Worm (Caenorhabditis elegans): ENCODE results near the gene kgb-2.

DNA sequence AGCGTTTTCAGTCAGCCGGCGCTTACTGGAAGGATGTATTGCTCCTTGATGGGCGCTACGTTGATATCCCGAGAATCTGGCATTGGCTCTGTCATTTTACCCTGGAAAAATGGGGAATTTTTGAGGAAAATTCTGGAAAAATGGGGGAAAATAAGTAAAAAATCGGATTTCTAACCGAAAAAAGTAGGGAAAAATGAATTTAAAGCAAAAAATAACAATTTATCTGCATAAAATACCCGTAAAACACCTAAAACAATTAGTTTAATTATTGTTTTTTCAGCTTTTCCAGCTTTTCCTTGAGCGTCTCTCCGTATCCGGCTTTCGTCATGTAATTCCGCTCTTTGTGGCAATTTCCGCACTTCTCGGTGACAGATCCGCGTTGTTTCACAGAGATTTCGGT lies 8.1 kb upstream of the kgb-2 start, which contains the start of gene Y37E11B.5:
- TF ChIP-seq nhr-28 (tag; optimal IDR thresholded peaks at IDR 0.05) (no peak), zag-1 (tag; optimal IDR thresholded peaks at IDR 0.05) (no peak), egl-27 (tag; optimal IDR thresholded peaks at IDR 0.05) (no peak), ztf-4 (tag; optimal IDR thresholded peaks at IDR 0.05) (no peak), nhr-76 (tag; optimal IDR thresholded peaks at IDR 0.05) (no peak), pqm-1 (tag; optimal IDR thresholded peaks at IDR 0.05) (no peak), nhr-23 (tag; optimal IDR thresholded peaks at IDR 0.05) (no peak), R02D3.7 (tag; optimal IDR thresholded peaks at IDR 0.05) (no peak)
